Worm (Caenorhabditis elegans) whole organism, early embryonic: ENCODE measurements around the gene Y50E8A.6.

Experiments used
- B0310.2 ChIP-seq: sonication (generic microtip); optimal IDR thresholded peaks from 2 replicates; lab custom pipeline; 2016; ENCODE audit warnings: mild to moderate bottlenecking, missing genetic modification characterization, missing compliant biosample characterization
- F13C5.2 ChIP-seq: sonication (generic microtip); optimal IDR thresholded peaks from 2 replicates; lab custom pipeline; 2017; ENCODE audit warnings: mild to moderate bottlenecking, missing genetic modification characterization, inconsistent platforms, missing compliant biosample characterization
- aly-1 ChIP-seq: sonication (generic microtip); optimal IDR thresholded peaks from 2 replicates; lab custom pipeline; 2016; ENCODE audit warnings: missing genetic modification characterization, missing compliant biosample characterization
- ama-1 ChIP-seq: fragments of 150-350 bp; optimal IDR thresholded peaks from 2 replicates; lab custom pipeline; 2014
- ceh-13 ChIP-seq: fragments of 200-800 bp; sonication (Bioruptor generic); optimal IDR thresholded peaks from 2 replicates; lab custom pipeline; 2018; ENCODE audit warnings: mild to moderate bottlenecking, missing genetic modification characterization, missing compliant biosample characterization
- ceh-36 ChIP-seq: sonication (generic microtip); optimal IDR thresholded peaks from 2 replicates; lab custom pipeline; 2016; ENCODE audit warnings: missing genetic modification characterization, inconsistent platforms, missing compliant biosample characterization
- ets-7 ChIP-seq: sonication (generic microtip); optimal IDR thresholded peaks from 2 replicates; lab custom pipeline; 2016; ENCODE audit warnings: missing genotype, missing genetic modification characterization, missing compliant biosample characterization
- flt-1 ChIP-seq: fragments of 200-800 bp; sonication (Bioruptor generic); IDR thresholded peaks from 2 replicates; pipeline ENCODE4 v1.3.6; 2022; ENCODE audit warnings: missing genetic modification characterization, missing compliant biosample characterization
- hmbx-1 ChIP-seq: sonication (generic microtip); optimal IDR thresholded peaks from 2 replicates; lab custom pipeline; 2016; ENCODE audit warnings: mild to moderate bottlenecking, missing genetic modification characterization, missing compliant biosample characterization
- hmg-4 ChIP-seq: fragments of 200-800 bp; sonication (Bioruptor generic); optimal IDR thresholded peaks from 2 replicates; lab custom pipeline; 2018; ENCODE audit warnings: mild to moderate bottlenecking, missing genetic modification characterization, missing compliant biosample characterization
- hnd-1 ChIP-seq: sonication (generic microtip); optimal IDR thresholded peaks from 2 replicates; lab custom pipeline; 2016; ENCODE audit warnings: missing genetic modification characterization, missing compliant biosample characterization
- pes-1 ChIP-seq: fragments of 200-800 bp; sonication (Bioruptor generic); IDR thresholded peaks from 2 replicates; pipeline ENCODE4 v1.3.6; 2022; ENCODE audit warnings: missing genetic modification reagents, missing genetic modification characterization, missing compliant biosample characterization
- scrt-1 ChIP-seq: fragments of 200-800 bp; sonication (Bioruptor generic); IDR thresholded peaks from 2 replicates; pipeline ENCODE4 v1.3.6; 2022; ENCODE audit warnings: missing genetic modification characterization, missing compliant biosample characterization
- sea-1 ChIP-seq: fragments of 200-800 bp; sonication (Bioruptor generic); conservative IDR thresholded peaks from 2 replicates; pipeline ENCODE4 v1.3.6; 2022; ENCODE audit warnings: missing genetic modification characterization, missing compliant biosample characterization
- tbx-11 ChIP-seq: fragments of 200-800 bp; sonication (Bioruptor generic); IDR thresholded peaks from 2 replicates; pipeline ENCODE4 v1.3.6; 2022; ENCODE audit warnings: missing genetic modification characterization, missing compliant biosample characterization
- tbx-37 ChIP-seq: fragments of 200-800 bp; sonication (Bioruptor generic); conservative IDR thresholded peaks from 2 replicates; pipeline ENCODE4 v1.3.6; 2022; ENCODE audit warnings: missing genetic modification reagents, missing genetic modification characterization, missing compliant biosample characterization
- tra-4 ChIP-seq: sonication (generic microtip); optimal IDR thresholded peaks from 2 replicates; lab custom pipeline; 2017; ENCODE audit warnings: missing genetic modification characterization, missing compliant biosample characterization

Gene Y50E8A.6

DNA sequence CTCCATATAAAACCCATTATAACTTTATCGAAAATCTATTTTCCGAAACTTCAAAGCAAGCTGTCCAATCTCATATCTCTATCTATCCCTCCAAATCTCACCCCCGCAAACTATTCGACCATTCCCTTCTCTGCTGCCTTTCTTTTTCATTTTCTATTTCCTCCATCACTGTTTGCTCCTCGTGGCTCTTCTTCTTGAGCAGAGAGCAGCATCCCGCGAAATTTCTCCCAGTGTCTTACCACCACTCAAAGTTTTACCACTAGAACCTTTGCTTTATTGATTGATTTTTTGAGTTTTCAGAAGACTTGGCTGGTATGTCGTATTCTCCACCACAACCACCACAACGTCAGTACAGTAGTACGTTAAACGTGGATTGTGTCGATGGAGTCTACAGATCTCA, 11.8 kb downstream of the Y50E8A.6 start, which contains the start of gene oig-3:
Gene oig-3, plus strand, starts transcription at position 301 of the 400 bp plus-strand sequence.
- no peak for TF ChIP-seq tbx-11 (GFP tag; lab: Robert Waterston, UW)
- TF ChIP-seq hmg-4 (GFP tag; lab: Kevin White, UChicago): no peak
- TF ChIP-seq hmbx-1 (tag; lab: Kevin White, UChicago): no peak
- no peak for TF ChIP-seq ceh-13
- TF ChIP-seq scrt-1 (GFP tag; lab: Robert Waterston, UW): no peak

ce11 chrV:14728754-14729153, 12.4 kb downstream of the Y50E8A.6 start, which contains the start of gene Y50E8A.2:
Gene Y50E8A.2, minus strand, starts transcription at chrV:14728854.
- TF ChIP-seq scrt-1 (GFP tag; lab: Robert Waterston, UW) (no peak), ceh-36 (tag; lab: Kevin White, UChicago) (no peak), ceh-13 (no peak), flt-1 (no peak), tra-4 (tag; lab: Kevin White, UChicago) (no peak), hmg-4 (GFP tag; lab: Kevin White, UChicago) (no peak), pes-1 (GFP tag; lab: Robert Waterston, UW) (no peak), aly-1 (tag; lab: Kevin White, UChicago) (no peak), tbx-37 (no peak), hnd-1 (no peak), ets-7 (no peak), tbx-11 (GFP tag; lab: Robert Waterston, UW) (no peak), sea-1 (GFP tag; lab: Robert Waterston, UW) (no peak), F13C5.2 (tag; lab: Kevin White, UChicago) (no peak), hmbx-1 (tag; lab: Kevin White, UChicago) (no peak), B0310.2 (tag; lab: Kevin White, UChicago) (no peak), ama-1 (no peak)

- no peak for TF ChIP-seq scrt-1 (GFP tag; lab: Robert Waterston, UW)
- TF ChIP-seq ceh-36 (tag; lab: Kevin White, UChicago): no peak
- TF ChIP-seq tbx-37: no peak
Observed at ce11 chrV:14726596-14726995, 14.5 kb downstream of the Y50E8A.6 start, which contains the start of gene Y50E8A.1. Gene Y50E8A.1, plus strand, starts transcription at chrV:14726896.

DNA sequence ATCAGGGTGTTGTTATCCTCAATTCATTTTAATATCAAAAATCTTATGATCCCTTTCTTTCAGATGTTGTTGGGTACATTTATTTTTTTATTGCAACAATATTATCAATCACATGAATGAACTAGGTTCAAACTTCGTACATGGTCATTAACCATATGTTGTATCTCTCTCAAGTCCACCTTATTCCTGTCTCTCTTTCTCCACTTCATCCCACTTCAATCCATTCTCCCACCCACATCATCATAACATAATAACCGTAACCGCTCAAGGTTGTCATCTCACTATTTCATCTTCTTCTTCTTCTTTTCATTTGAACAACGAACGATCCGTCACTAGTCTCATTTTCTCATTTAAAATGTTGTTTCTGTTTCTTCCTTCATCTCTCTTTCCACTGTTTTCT, 15.7 kb downstream of the Y50E8A.6 start:
- TF ChIP-seq ceh-36 (tag; lab: Kevin White, UChicago) (no peak), ama-1 (no peak), F13C5.2 (tag; lab: Kevin White, UChicago) (no peak), hmbx-1 (tag; lab: Kevin White, UChicago) (no peak), tra-4 (tag; lab: Kevin White, UChicago) (no peak), B0310.2 (tag; lab: Kevin White, UChicago) (no peak), aly-1 (tag; lab: Kevin White, UChicago) (no peak), hmg-4 (GFP tag; lab: Kevin White, UChicago) (no peak), pes-1 (GFP tag; lab: Robert Waterston, UW) (no peak), ceh-13 (no peak), hnd-1 (no peak)

ce11 chrV:14723020-14723419, 18.1 kb downstream of the Y50E8A.6 start, which contains the start of gene R08A2.7:
Gene R08A2.7, plus strand, starts transcription at chrV:14723320.
- TF ChIP-seq ama-1 (no peak), sea-1 (GFP tag; lab: Robert Waterston, UW) (no peak), scrt-1 (GFP tag; lab: Robert Waterston, UW) (no peak)

DNA sequence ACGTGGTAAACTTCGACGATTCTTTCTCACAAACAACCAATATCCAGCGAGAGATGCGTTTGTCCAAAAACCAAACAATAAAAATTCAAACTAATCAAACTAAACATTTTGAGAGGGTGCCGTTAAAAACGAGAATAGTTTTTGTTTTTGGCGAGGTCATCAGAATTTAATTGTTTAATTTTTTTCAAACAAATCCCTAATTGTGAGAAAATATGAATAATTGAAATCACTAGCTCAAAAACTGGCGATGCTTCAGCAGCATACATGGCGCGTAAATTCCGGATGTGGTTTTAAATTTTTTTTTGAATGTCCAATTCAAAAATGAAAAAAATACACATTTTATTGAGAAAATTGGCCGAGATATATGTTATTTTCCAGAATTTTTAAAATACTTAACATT, 21.6 kb downstream of the Y50E8A.6 start, which contains the start of gene R08A2.1:
Gene R08A2.1, minus strand, starts transcription at position 101 of the 400 bp plus-strand sequence.
- TF ChIP-seq pes-1 (GFP tag; lab: Robert Waterston, UW): no peak
- TF ChIP-seq tbx-11 (GFP tag; lab: Robert Waterston, UW): no peak
- TF ChIP-seq sea-1 (GFP tag; lab: Robert Waterston, UW): no peak
- TF ChIP-seq B0310.2 (tag; lab: Kevin White, UChicago): no peak
- no peak for TF ChIP-seq ceh-36 (tag; lab: Kevin White, UChicago)
- TF ChIP-seq tra-4 (tag; lab: Kevin White, UChicago): no peak
- TF ChIP-seq scrt-1 (GFP tag; lab: Robert Waterston, UW): no peak
- no peak for TF ChIP-seq hmg-4 (GFP tag; lab: Kevin White, UChicago)
- TF ChIP-seq F13C5.2 (tag; lab: Kevin White, UChicago): no peak
- no peak for TF ChIP-seq ceh-13
- no peak for TF ChIP-seq hmbx-1 (tag; lab: Kevin White, UChicago)
- no peak for TF ChIP-seq flt-1

DNA sequence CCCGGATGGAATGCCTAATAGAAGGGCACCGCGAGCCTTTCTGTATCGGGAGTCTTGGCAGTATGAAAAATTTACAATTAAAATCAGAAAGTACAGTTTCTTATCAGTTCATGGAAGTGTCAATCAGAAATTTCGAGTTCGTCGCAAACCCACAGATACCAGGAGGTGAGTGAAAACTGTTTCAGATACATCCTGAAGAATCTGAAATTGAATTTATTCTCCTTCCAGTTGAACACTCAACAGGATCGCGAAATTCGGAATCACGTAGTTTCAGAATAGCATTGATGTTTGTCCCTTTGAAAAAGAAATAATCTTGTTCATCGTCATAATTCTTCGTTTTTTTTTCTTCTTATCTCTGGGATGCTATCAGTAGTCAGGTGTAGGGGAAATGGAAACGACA, 25.0 kb downstream of the Y50E8A.6 start, which contains the start of gene fbxa-147:
Gene fbxa-147, plus strand, starts transcription at position 386 of the 400 bp plus-strand sequence.
- TF ChIP-seq ceh-13 (no peak), ama-1 (no peak)

DNA sequence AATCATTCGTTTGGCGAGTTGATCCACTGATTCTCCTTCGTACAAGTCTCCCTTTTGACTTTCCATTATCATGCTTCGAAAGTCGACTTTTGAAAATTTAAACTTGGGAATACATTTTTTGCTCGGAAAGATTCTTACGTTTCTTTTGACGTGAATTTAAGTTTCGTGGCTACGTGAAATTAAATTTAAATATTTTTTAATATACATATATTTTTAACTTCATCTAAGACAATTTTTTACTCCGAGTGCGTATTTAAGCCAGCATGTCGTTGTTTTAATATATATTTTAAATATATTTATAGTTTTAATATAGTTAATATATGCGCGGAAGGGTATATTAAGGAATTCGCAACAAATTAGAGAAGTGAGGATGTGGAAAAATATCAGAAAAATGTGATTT, 25.5 kb downstream of the Y50E8A.6 start, which contains the start of gene R08A2.2:
Gene R08A2.2, minus strand, starts transcription at position 101 of the 400 bp plus-strand sequence.
- TF ChIP-seq flt-1 (no peak), hmbx-1 (tag; lab: Kevin White, UChicago) (no peak), ceh-36 (tag; lab: Kevin White, UChicago) (no peak), aly-1 (tag; lab: Kevin White, UChicago) (no peak), pes-1 (GFP tag; lab: Robert Waterston, UW) (no peak), sea-1 (GFP tag; lab: Robert Waterston, UW) (no peak), B0310.2 (tag; lab: Kevin White, UChicago) (no peak), ama-1 (no peak), hmg-4 (GFP tag; lab: Kevin White, UChicago) (no peak), hnd-1 (no peak), tra-4 (tag; lab: Kevin White, UChicago) (no peak), scrt-1 (GFP tag; lab: Robert Waterston, UW) (no peak)
